Fruit fly (Drosophila melanogaster): ENCODE results near the gene Dnaaf5.

The Dnaaf5 gene

dm6 chr3R:14308801-14309217 is 52.8 kb downstream of the Dnaaf5 start, which contains the start of gene Polr2I (continued):
- TF ChIP-seq CG7357 (GFP tag; IDR thresholded peaks at IDR 0.05) (no peak), btn (GFP tag; optimal IDR thresholded peaks at IDR 0.05) (no peak), CG10366 (GFP tag; IDR thresholded peaks at IDR 0.05) (no peak; the same call in 1 of the 2 replicates), CG33213 (GFP tag; optimal IDR thresholded peaks at IDR 0.05) (no peak), CG31388 (GFP tag; optimal IDR thresholded peaks at IDR 0.05) (no peak), CG4707 (GFP tag; optimal IDR thresholded peaks at IDR 0.05) (no peak), CG3726 (GFP tag; IDR thresholded peaks at IDR 0.05) (no peak), Scr (GFP tag; IDR thresholded peaks at IDR 0.05; ENCODE audit: partially characterized antibody) (no peak), ind (GFP tag; optimal IDR thresholded peaks at IDR 0.05) (peak; percentile 16), ems (GFP tag; optimal IDR thresholded peaks at IDR 0.05) (no peak), Eip74EF (GFP tag; optimal IDR thresholded peaks at IDR 0.05) (no peak), Opbp (GFP tag; IDR thresholded peaks at IDR 0.05; ENCODE audit: partially characterized antibody) (no peak), CG11247 (GFP tag; IDR thresholded peaks at IDR 0.05) (no peak), NfI (GFP tag; optimal IDR thresholded peaks at IDR 0.05) (peak; percentile 19), shn (GFP tag; optimal IDR thresholded peaks at IDR 0.05) (no peak), CG9876 (GFP tag; optimal IDR thresholded peaks at IDR 0.05) (no peak), peb (GFP tag; IDR thresholded peaks at IDR 0.05) (no peak), Bgb (GFP tag; IDR thresholded peaks at IDR 0.05; ENCODE audit: partially characterized antibody) (no peak), CG17829 (tag; optimal IDR thresholded peaks at IDR 0.05) (peak; percentile 37), repo (GFP tag; optimal IDR thresholded peaks at IDR 0.05) (no peak), cg (GFP tag; optimal IDR thresholded peaks at IDR 0.05) (no peak), wek (GFP tag; optimal IDR thresholded peaks at IDR 0.05) (no peak), NC2β (GFP tag; optimal IDR thresholded peaks at IDR 0.05) (no peak), psq (GFP tag; optimal IDR thresholded peaks at IDR 0.05) (no peak), odd (GFP tag; optimal IDR thresholded peaks at IDR 0.05) (no peak), Elba2 (GFP tag; optimal IDR thresholded peaks at IDR 0.05) (no peak), CG6683 (GFP tag; optimal IDR thresholded peaks at IDR 0.05) (no peak), sna (GFP tag; IDR thresholded peaks at IDR 0.05; ENCODE audit: partially characterized antibody) (no peak), HLH3B (GFP tag; IDR thresholded peaks at IDR 0.05) (no peak), Hmr (GFP tag; optimal IDR thresholded peaks at IDR 0.05) (peak; percentile 35), Dref (GFP tag; IDR thresholded peaks at IDR 0.05) (no peak), luna (GFP tag; optimal IDR thresholded peaks at IDR 0.05) (no peak), ftz-f1 (GFP tag; optimal IDR thresholded peaks at IDR 0.05) (no peak), CG13624 (GFP tag; optimal IDR thresholded peaks at IDR 0.05) (no peak), kah (GFP tag; optimal IDR thresholded peaks at IDR 0.05) (no peak), CG1792 (GFP tag; optimal IDR thresholded peaks at IDR 0.05) (no peak), BtbVII (GFP tag; optimal IDR thresholded peaks at IDR 0.05) (no peak), Abd-B (GFP tag; optimal IDR thresholded peaks at IDR 0.05) (peak; percentile 61), zfh2 (GFP tag; optimal IDR thresholded peaks at IDR 0.05) (no peak), CG4360 (GFP tag; IDR thresholded peaks at IDR 0.05) (no peak), CG43689 (GFP tag; IDR thresholded peaks at IDR 0.05) (no peak), CG30020 (tag; optimal IDR thresholded peaks at IDR 0.05) (peak; percentile 29), Hr78 (GFP tag; optimal IDR thresholded peaks at IDR 0.05) (no peak), CG6813 (GFP tag; optimal IDR thresholded peaks at IDR 0.05) (no peak), klu (GFP tag; IDR thresholded peaks at IDR 0.05) (no peak), CG12744 (GFP tag; optimal IDR thresholded peaks at IDR 0.05) (no peak), ap (GFP tag; IDR thresholded peaks at IDR 0.05) (no peak), ATbp (GFP tag; optimal IDR thresholded peaks at IDR 0.05) (no peak), ttk (GFP tag; IDR thresholded peaks at IDR 0.05) (no peak), jigr1 (GFP tag; IDR thresholded peaks at IDR 0.05) (no peak), CG8290 (GFP tag; optimal IDR thresholded peaks at IDR 0.05) (no peak), CG8290 (tag; optimal IDR thresholded peaks at IDR 0.05) (no peak)
